Worm (Caenorhabditis elegans) whole organism, mixed stage, embryonic: ENCODE measurements around the gene ZK563.7.

Source experiments
- bed-3 ChIP-seq: fragments of 200-800 bp; sonication (Bioruptor generic); optimal IDR thresholded peaks from 3 replicates; lab custom pipeline; 2018; ENCODE audit warnings: mild to moderate bottlenecking, missing genetic modification characterization, moderate library complexity, missing compliant biosample characterization
- elt-3 ChIP-seq: fragments of 150-350 bp; optimal IDR thresholded peaks from 2 replicates; lab custom pipeline; 2014; ENCODE audit warnings: missing biosample characterization, missing genetic modification characterization
- mep-1 ChIP-seq: fragments of 150-350 bp; optimal IDR thresholded peaks from 2 replicates; lab custom pipeline; 2017; ENCODE audit warnings: missing biosample characterization, missing genetic modification reagents, missing genetic modification characterization, inconsistent platforms
- mls-2 ChIP-seq: sonication (generic microtip); optimal IDR thresholded peaks from 2 replicates; lab custom pipeline; 2016; ENCODE audit warnings: mild to moderate bottlenecking, missing genetic modification characterization, moderate library complexity, missing compliant biosample characterization
- nhr-12 ChIP-seq: fragments of 150-350 bp; optimal IDR thresholded peaks from 2 replicates; lab custom pipeline; 2014; ENCODE audit warnings: missing biosample characterization, missing genetic modification characterization
- nhr-28 ChIP-seq: fragments of 150-350 bp; optimal IDR thresholded peaks from 2 replicates; lab custom pipeline; 2014; ENCODE audit warnings: missing biosample characterization, missing genetic modification characterization
- sem-2 ChIP-seq: fragments of 200-800 bp; sonication (Bioruptor generic); optimal IDR thresholded peaks from 2 replicates; lab custom pipeline; 2018; ENCODE audit warnings: mild to moderate bottlenecking, missing genetic modification characterization, missing compliant biosample characterization
- snpc-4 ChIP-seq: fragments of 150-350 bp; optimal IDR thresholded peaks from 2 replicates; lab custom pipeline; 2014; ENCODE audit warnings: missing biosample characterization, missing genetic modification characterization

- TF ChIP-seq bed-3 (no peak), snpc-4 (tag; lab: Kevin White, UChicago) (no peak), sem-2 (no peak), nhr-12 (tag; lab: Kevin White, UChicago) (no peak), elt-3 (tag; lab: Kevin White, UChicago) (no peak), mep-1 (tag; lab: Kevin White, UChicago) (no peak), mls-2 (tag; lab: Kevin White, UChicago) (no peak), nhr-28 (no peak)
These were observed 31.3 kb downstream of the ZK563.7 start, which contains the start of gene unc-78 for ce11 chrX:3411565-3412022.
